Worm (Caenorhabditis elegans) whole organism, L4 larva: ENCODE measurements around the gene F28H7.2.

Experiments
- F44E2.7 ChIP-seq: fragments of 200-800 bp; sonication (Bioruptor generic); IDR thresholded peaks from 2 replicates; pipeline ENCODE4 v2.1.2; 2022; ENCODE audit warnings: missing genetic modification characterization, missing compliant biosample characterization
- T20F7.1 ChIP-seq: fragments of 200-800 bp; sonication (Bioruptor generic); optimal IDR thresholded peaks from 2 replicates; lab custom pipeline; 2018; ENCODE audit warnings: mild to moderate bottlenecking, missing genetic modification characterization, missing compliant biosample characterization
- T26A8.4 ChIP-seq: fragments of 200-800 bp; sonication (Bioruptor generic); IDR thresholded peaks from 2 replicates; pipeline ENCODE4 v1.3.6; 2022; ENCODE audit warnings: missing genetic modification characterization, missing compliant biosample characterization
- Y105C5A.15 ChIP-seq: fragments of 200-800 bp; sonication (Bioruptor generic); IDR thresholded peaks from 2 replicates; pipeline ENCODE4 v1.3.6; 2022; ENCODE audit warnings: missing genetic modification characterization, missing compliant biosample characterization
- Y75B8A.6 ChIP-seq: fragments of 200-800 bp; sonication (Bioruptor generic); IDR thresholded peaks from 2 replicates; pipeline ENCODE4 v1.3.6; 2022; ENCODE audit warnings: missing genetic modification reagents, missing genetic modification characterization, missing compliant biosample characterization
- aha-1 ChIP-seq: fragments of 150-350 bp; peaks from one replicate; lab custom pipeline; 2014; ENCODE audit warnings: missing biosample characterization, missing genetic modification characterization
- aly-2 ChIP-seq: sonication (generic microtip); optimal IDR thresholded peaks from 2 replicates; lab custom pipeline; 2018; ENCODE audit warnings: missing biosample characterization, missing genetic modification characterization
- attf-4 ChIP-seq: sonication (generic microtip); optimal IDR thresholded peaks from 3 replicates; lab custom pipeline; 2017; ENCODE audit warnings: missing biosample characterization, missing genetic modification characterization
- ceh-20 ChIP-seq: fragments of 200-800 bp; sonication (Bioruptor generic); IDR thresholded peaks from 2 replicates; pipeline ENCODE4 v1.3.6; 2022; ENCODE audit warnings: missing genetic modification reagents, missing genetic modification characterization, missing compliant biosample characterization
- ceh-28 ChIP-seq: fragments of 150-350 bp; optimal IDR thresholded peaks from 2 replicates; lab custom pipeline; 2014; ENCODE audit warnings: missing biosample characterization, missing genetic modification reagents, missing genetic modification characterization
- cey-2 ChIP-seq: sonication (generic microtip); optimal IDR thresholded peaks from 3 replicates; lab custom pipeline; 2017; ENCODE audit warnings: missing genetic modification characterization, mild to moderate bottlenecking, missing compliant biosample characterization, antibody characterized with exemption, borderline replicate concordance; ENCODE audit not compliant: insufficient read depth
- daf-16 ChIP-seq, 3 experiments: sonication (generic microtip); optimal IDR thresholded peaks; 2 replicates each; lab custom pipeline; 2016 to 2017; ENCODE audit warnings: missing genetic modification characterization in 3 of 3, missing genetic modification reagents in 3 of 3, mild to moderate bottlenecking in 2 of 3, missing compliant biosample characterization in 2 of 3, missing biosample characterization in 1 of 3, moderate library complexity in 1 of 3
- daf-19 ChIP-seq: fragments of 200-800 bp; sonication (Bioruptor generic); conservative IDR thresholded peaks from 2 replicates; pipeline ENCODE4 v1.3.6; 2022; ENCODE audit warnings: missing genetic modification characterization, missing compliant biosample characterization
- dmd-9 ChIP-seq: fragments of 200-800 bp; sonication (Bioruptor generic); IDR thresholded peaks from 2 replicates; pipeline ENCODE4 v1.3.6; 2022; ENCODE audit warnings: missing genetic modification reagents, missing genetic modification characterization, missing compliant biosample characterization
- dve-1 ChIP-seq: sonication (generic microtip); optimal IDR thresholded peaks from 2 replicates; lab custom pipeline; 2017; ENCODE audit warnings: antibody characterized with exemption, mild to moderate bottlenecking, missing genetic modification characterization, missing compliant biosample characterization; ENCODE audit not compliant: insufficient read depth
- gei-8 ChIP-seq: fragments of 200-800 bp; sonication (Bioruptor generic); optimal IDR thresholded peaks from 2 replicates; lab custom pipeline; 2018; ENCODE audit warnings: mild to moderate bottlenecking, missing genetic modification characterization, missing compliant biosample characterization
- hif-1 ChIP-seq, 2 experiments: sonication (generic microtip); optimal IDR thresholded peaks; 2 replicates each; lab custom pipeline; 2016 to 2017; ENCODE audit warnings: missing compliant biosample characterization in 2 of 2, missing genetic modification characterization in 2 of 2, missing genetic modification reagents in 2 of 2, missing genotype in 2 of 2, mild to moderate bottlenecking in 1 of 2
- hlh-11 ChIP-seq: fragments of 200-800 bp; sonication (Bioruptor generic); optimal IDR thresholded peaks from 2 replicates; lab custom pipeline; 2018; ENCODE audit warnings: mild to moderate bottlenecking, missing genetic modification characterization, missing compliant biosample characterization
- lir-3 ChIP-seq: sonication (generic microtip); optimal IDR thresholded peaks from 2 replicates; lab custom pipeline; 2016; ENCODE audit warnings: mild to moderate bottlenecking, missing genetic modification characterization, missing compliant biosample characterization
- lsy-2 ChIP-seq, 2 experiments: fragments of 150-350 bp in 1 of 2; sonication (generic microtip) in 1 of 2; optimal IDR thresholded peaks; 2 replicates each; lab custom pipeline; 2014 to 2017; ENCODE audit warnings: missing biosample characterization in 2 of 2, missing genetic modification characterization in 2 of 2
- mdl-1 ChIP-seq, 2 experiments: fragments of 150-350 bp in 1 of 2; sonication (generic microtip) in 1 of 2; optimal IDR thresholded peaks; 2 replicates each; lab custom pipeline; 2014 to 2017; ENCODE audit warnings: missing biosample characterization in 2 of 2, missing genetic modification characterization in 2 of 2
- mep-1 ChIP-seq: fragments of 150-350 bp; sonication (generic microtip); optimal IDR thresholded peaks from 3 replicates; lab custom pipeline; 2014; ENCODE audit warnings: missing biosample characterization, missing genetic modification characterization
- mes-2 ChIP-seq: sonication (generic microtip); optimal IDR thresholded peaks from 2 replicates; lab custom pipeline; 2016; ENCODE audit warnings: missing genotype, mild to moderate bottlenecking, missing genetic modification characterization, missing compliant biosample characterization; ENCODE audit not compliant: poor library complexity, severe bottlenecking
- mxl-2 ChIP-seq: fragments of 200-800 bp; sonication (Bioruptor generic); conservative IDR thresholded peaks from 2 replicates; pipeline ENCODE4 v1.3.6; 2022; ENCODE audit warnings: missing genetic modification reagents, missing genetic modification characterization, missing compliant biosample characterization
- mxl-3 ChIP-seq: fragments of 200-800 bp; sonication (Bioruptor generic); optimal IDR thresholded peaks from 2 replicates; lab custom pipeline; 2018; ENCODE audit warnings: mild to moderate bottlenecking, missing genetic modification characterization, missing compliant biosample characterization
- nhr-10 ChIP-seq: fragments of 150-350 bp; optimal IDR thresholded peaks from 2 replicates; lab custom pipeline; 2014; ENCODE audit warnings: missing biosample characterization, missing genetic modification characterization
- nhr-11 ChIP-seq: fragments of 150-350 bp; optimal IDR thresholded peaks from 2 replicates; lab custom pipeline; 2014; ENCODE audit warnings: missing biosample characterization, missing genetic modification characterization
- nhr-111 ChIP-seq: fragments of 200-800 bp; sonication (Bioruptor generic); optimal IDR thresholded peaks from 2 replicates; lab custom pipeline; 2018; ENCODE audit warnings: mild to moderate bottlenecking, missing genetic modification characterization, missing compliant biosample characterization
- nhr-28 ChIP-seq: fragments of 150-350 bp; optimal IDR thresholded peaks from 2 replicates; lab custom pipeline; 2014; ENCODE audit warnings: missing biosample characterization, missing genetic modification characterization
- nhr-42 ChIP-seq: fragments of 200-800 bp; sonication (Bioruptor generic); IDR thresholded peaks from 2 replicates; pipeline ENCODE4 v1.3.6; 2022; ENCODE audit warnings: missing genetic modification characterization, missing compliant biosample characterization
- nhr-48 ChIP-seq: sonication (generic microtip); optimal IDR thresholded peaks from 2 replicates; lab custom pipeline; 2016; ENCODE audit warnings: mild to moderate bottlenecking, missing genetic modification characterization, missing compliant biosample characterization
- nhr-77 ChIP-seq: fragments of 150-350 bp; optimal IDR thresholded peaks from 2 replicates; lab custom pipeline; 2014; ENCODE audit warnings: missing biosample characterization, missing genetic modification characterization
- php-3 ChIP-seq: fragments of 200-800 bp; sonication (Bioruptor generic); IDR thresholded peaks from 2 replicates; pipeline ENCODE4 v1.3.6; 2022; ENCODE audit warnings: missing genetic modification reagents, missing genetic modification characterization, missing compliant biosample characterization
- pqm-1 ChIP-seq: sonication (generic microtip); optimal IDR thresholded peaks from 2 replicates; lab custom pipeline; 2017; ENCODE audit warnings: missing biosample characterization, missing genetic modification characterization
- saeg-2 ChIP-seq: fragments of 200-800 bp; sonication (Bioruptor generic); IDR thresholded peaks from 2 replicates; pipeline ENCODE4 v1.3.6; 2022; ENCODE audit warnings: missing genetic modification reagents, missing genetic modification characterization, missing compliant biosample characterization
- snpc-1.2 ChIP-seq: fragments of 200-800 bp; sonication (Bioruptor generic); IDR thresholded peaks from 2 replicates; pipeline ENCODE4 v1.3.6; 2022; ENCODE audit warnings: missing genetic modification reagents, missing genetic modification characterization, missing compliant biosample characterization
- spr-3 ChIP-seq: fragments of 200-800 bp; sonication (Bioruptor generic); optimal IDR thresholded peaks from 2 replicates; lab custom pipeline; 2018; ENCODE audit warnings: mild to moderate bottlenecking, missing genetic modification characterization, missing compliant biosample characterization
- tra-1 ChIP-seq: fragments of 200-800 bp; sonication (Bioruptor generic); IDR thresholded peaks from 2 replicates; pipeline ENCODE4 v1.3.6; 2022; ENCODE audit warnings: missing genetic modification reagents, missing genetic modification characterization, missing compliant biosample characterization
- unc-62 ChIP-seq, 3 experiments: fragments of 150-350 bp in 1 of 3; sonication (generic microtip); optimal IDR thresholded peaks in 2 of 3; peaks in 1 of 3; 1 replicate in 1 of 3; 2 replicates in 2 of 3; lab custom pipeline; 2014 to 2017; ENCODE audit warnings: missing biosample characterization in 3 of 3, missing genetic modification characterization in 3 of 3, missing genetic modification reagents in 3 of 3, missing genotype in 1 of 3
- zfp-2 ChIP-seq: sonication (generic microtip); optimal IDR thresholded peaks from 2 replicates; lab custom pipeline; 2016; ENCODE audit warnings: mild to moderate bottlenecking, missing genetic modification characterization, missing compliant biosample characterization
- zfp-3 ChIP-seq: fragments of 200-800 bp; sonication (Bioruptor generic); conservative IDR thresholded peaks from 2 replicates; pipeline ENCODE4 v1.3.6; 2022; ENCODE audit warnings: missing genetic modification reagents, missing genetic modification characterization, missing compliant biosample characterization

The F28H7.2 gene

DNA sequence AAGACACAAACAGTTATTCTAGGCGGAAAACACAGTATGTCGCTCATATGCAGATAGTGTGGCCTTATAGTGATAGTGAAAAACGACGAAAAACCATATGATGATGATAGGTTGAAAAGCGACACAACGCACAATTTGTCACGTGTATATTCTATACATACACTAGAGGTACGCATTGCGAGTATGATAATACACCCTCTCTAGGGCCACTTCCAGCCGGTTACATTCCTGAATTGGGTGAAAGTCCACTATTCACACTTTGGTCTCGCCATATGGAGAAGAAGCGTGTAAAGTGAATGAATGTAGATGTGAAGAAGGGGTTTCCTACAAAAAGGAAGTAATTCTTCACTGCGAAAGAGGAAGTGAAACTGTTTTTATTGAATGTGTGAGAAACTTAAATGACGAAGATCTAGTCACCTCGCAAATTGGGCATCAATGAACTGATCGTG lies 18.2 kb upstream of the F28H7.2 start (continued):
- TF ChIP-seq ceh-28 (tag; lab: Kevin White, UChicago) (no peak), nhr-10 (tag; lab: Kevin White, UChicago) (peak; percentile 53), tra-1 (no peak), nhr-42 (GFP tag; lab: Robert Waterston, UW) (no peak), T26A8.4 (GFP tag; lab: Robert Waterston, UW) (no peak), mes-2 (tag; lab: Kevin White, UChicago) (peak; percentile 29), dve-1 (peak; percentile 43), mxl-3 (GFP tag; lab: Kevin White, UChicago) (peak; percentile 75), lir-3 (tag; lab: Kevin White, UChicago) (no peak), F44E2.7 (no peak), T20F7.1 (GFP tag; lab: Kevin White, UChicago) (peak; percentile 2), saeg-2 (GFP tag; lab: Robert Waterston, UW) (0 out of 2 replicates have a peak, but pooled peaks have one; percentile 31), pqm-1 (peak; percentile 84), cey-2 (tag; lab: Kevin White, UChicago) (peak; percentile 46), php-3 (GFP tag; lab: Robert Waterston, UW) (0 out of 2 replicates have a peak, but pooled peaks have one; percentile 6), nhr-77 (tag; lab: Kevin White, UChicago) (peak; percentile 14), nhr-48 (tag; lab: Kevin White, UChicago) (peak; percentile 91), Y105C5A.15 (GFP tag; lab: Robert Waterston, UW) (no peak), hif-1 (tag; optimal IDR thresholded peaks at IDR 0.05; lab: Kevin White, UChicago) (peak in 1 of 2 experiments; percentile 10), lsy-2 (tag; optimal IDR thresholded peaks at IDR 0.05; lab: Kevin White, UChicago) (peak in 1 of 2 experiments; percentile 47), zfp-2 (tag; lab: Kevin White, UChicago) (no peak), mep-1 (tag; lab: Kevin White, UChicago) (peak; percentile 42), hlh-11 (tag; lab: Kevin White, UChicago) (peak; percentile 85), mxl-2 (GFP tag; lab: Robert Waterston, UW) (no peak), gei-8 (peak; percentile 23), ceh-20 (GFP tag; lab: Robert Waterston, UW) (peak; percentile 30; the same call in 1 of the 2 replicates), dmd-9 (GFP tag; lab: Robert Waterston, UW) (no peak)

DNA sequence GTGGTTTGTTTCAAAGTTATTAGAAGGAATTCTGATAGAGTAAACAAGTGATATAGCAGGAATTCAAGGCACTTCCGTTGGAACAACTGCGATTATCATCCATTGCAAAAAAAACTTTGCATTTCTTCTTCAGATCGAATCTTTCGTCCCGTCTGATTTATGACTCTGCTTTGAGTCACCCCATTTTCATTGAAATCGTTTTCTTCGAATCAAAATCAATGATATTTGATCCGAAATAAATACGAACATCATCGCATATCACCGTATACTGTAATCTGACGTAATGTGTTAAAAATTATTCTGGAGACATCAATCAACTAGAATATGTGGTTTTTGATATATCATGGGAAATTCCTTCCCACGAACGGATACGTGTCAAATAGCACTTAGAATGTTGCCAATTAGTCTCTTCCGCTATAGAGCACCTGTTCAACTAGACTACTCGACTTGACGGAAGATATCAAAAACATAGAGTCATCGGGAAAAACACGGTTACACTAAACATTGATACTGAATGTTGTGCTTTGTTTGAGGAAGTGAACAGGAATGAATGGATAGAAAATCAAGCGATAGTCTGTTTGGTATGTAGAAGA lies 16.8 kb upstream of the F28H7.2 start:
- no peak for TF ChIP-seq nhr-10 (tag; lab: Kevin White, UChicago)
- peak in 1 of 2 experiments; percentile 45 for TF ChIP-seq daf-16 (GFP tag; optimal IDR thresholded peaks at IDR 0.05; lab: Kevin White, UChicago)
- no peak for TF ChIP-seq daf-16 (tag; optimal IDR thresholded peaks at IDR 0.05; lab: Kevin White, UChicago)
- peak; percentile 87 for TF ChIP-seq nhr-28 (tag; lab: Kevin White, UChicago)
- peak in 1 of 2 experiments; percentile 1 for TF ChIP-seq mdl-1 (tag; optimal IDR thresholded peaks at IDR 0.05; lab: Kevin White, UChicago)
- TF ChIP-seq hlh-11 (tag; lab: Kevin White, UChicago) = peak; percentile 5
- TF ChIP-seq dve-1 = no peak
- TF ChIP-seq Y75B8A.6 = no peak
- TF ChIP-seq daf-19 (GFP tag; lab: Robert Waterston, UW) = no peak
- TF ChIP-seq unc-62 (GFP tag; optimal IDR thresholded peaks at IDR 0.05 in 1 of 2; lab: Kevin White, UChicago) = peak in 1 of 2 experiments; percentile 88
- no peak for TF ChIP-seq unc-62 (tag; optimal IDR thresholded peaks at IDR 0.05; lab: Kevin White, UChicago)
- TF ChIP-seq spr-3 = no peak
- no peak for TF ChIP-seq nhr-111 (GFP tag; lab: Kevin White, UChicago)
- no peak for TF ChIP-seq aly-2 (tag; lab: Kevin White, UChicago)
- TF ChIP-seq nhr-77 (tag; lab: Kevin White, UChicago) = no peak
- no peak for TF ChIP-seq attf-4
- TF ChIP-seq aha-1 (tag; lab: Kevin White, UChicago) = peak; percentile 59
- TF ChIP-seq mep-1 (tag; lab: Kevin White, UChicago) = no peak
- no peak for TF ChIP-seq snpc-1.2 (GFP tag; lab: Robert Waterston, UW)
- TF ChIP-seq nhr-11 (tag; lab: Kevin White, UChicago) = peak; percentile 89
- no peak for TF ChIP-seq tra-1
- TF ChIP-seq lsy-2 (tag; optimal IDR thresholded peaks at IDR 0.05; lab: Kevin White, UChicago) = peak in 1 of 2 experiments; percentile 1
- peak in 1 of 2 experiments; percentile 56 for TF ChIP-seq hif-1 (tag; optimal IDR thresholded peaks at IDR 0.05; lab: Kevin White, UChicago)
- TF ChIP-seq zfp-3 (GFP tag; lab: Robert Waterston, UW) = no peak
- TF ChIP-seq, all 104 proteins: peak for 9
